Worm (Caenorhabditis elegans) whole organism, late embryonic: ENCODE data around the gene idpa-3.

Source experiments
- C08G9.2 ChIP-seq: sonication (generic microtip); optimal IDR thresholded peaks from 2 replicates; lab custom pipeline; 2016; ENCODE audit warnings: mild to moderate bottlenecking, missing genetic modification characterization, moderate library complexity, missing compliant biosample characterization
- C38D4.7 ChIP-seq: fragments of 200-800 bp; sonication (Bioruptor generic); optimal IDR thresholded peaks from 2 replicates; lab custom pipeline; 2018; ENCODE audit warnings: mild to moderate bottlenecking, missing genetic modification characterization, moderate library complexity, missing compliant biosample characterization
- F13H6.1 ChIP-seq: sonication (generic microtip); optimal IDR thresholded peaks from 2 replicates; lab custom pipeline; 2016; ENCODE audit warnings: missing genetic modification characterization, missing compliant biosample characterization
- K02D7.2 ChIP-seq: sonication (generic microtip); optimal IDR thresholded peaks from 2 replicates; lab custom pipeline; 2017; ENCODE audit warnings: mild to moderate bottlenecking, missing genetic modification characterization, missing compliant biosample characterization
- Y22D7AL.16 ChIP-seq: sonication (generic microtip); optimal IDR thresholded peaks from 2 replicates; lab custom pipeline; 2016; ENCODE audit warnings: missing genetic modification characterization, missing compliant biosample characterization
- ahr-1 ChIP-seq: sonication (generic microtip); optimal IDR thresholded peaks from 2 replicates; lab custom pipeline; 2016; ENCODE audit warnings: missing genetic modification characterization, missing compliant biosample characterization
- ama-1 ChIP-seq: fragments of 150-350 bp; optimal IDR thresholded peaks from 2 replicates; lab custom pipeline; 2014
- ceh-19 ChIP-seq: fragments of 200-800 bp; sonication (Bioruptor generic); optimal IDR thresholded peaks from 2 replicates; lab custom pipeline; 2018; ENCODE audit warnings: mild to moderate bottlenecking, missing genetic modification characterization, missing compliant biosample characterization
- ceh-31 ChIP-seq: sonication (generic microtip); optimal IDR thresholded peaks from 2 replicates; lab custom pipeline; 2016; ENCODE audit warnings: missing genetic modification characterization, missing compliant biosample characterization
- ceh-34 ChIP-seq: sonication (generic microtip); optimal IDR thresholded peaks from 2 replicates; lab custom pipeline; 2016; ENCODE audit warnings: mild to moderate bottlenecking, missing genetic modification characterization, missing compliant biosample characterization
- ceh-45 ChIP-seq: fragments of 200-800 bp; sonication (Bioruptor generic); IDR thresholded peaks from 2 replicates; pipeline ENCODE4 v1.3.6; 2022; ENCODE audit warnings: missing genetic modification reagents, missing genetic modification characterization, missing compliant biosample characterization
- ceh-48 ChIP-seq: sonication (generic microtip); optimal IDR thresholded peaks from 2 replicates; lab custom pipeline; 2016; ENCODE audit warnings: missing genetic modification characterization, inconsistent platforms, missing compliant biosample characterization
- ceh-9 ChIP-seq: sonication (generic microtip); optimal IDR thresholded peaks from 2 replicates; lab custom pipeline; 2016; ENCODE audit warnings: mild to moderate bottlenecking, missing genetic modification characterization, inconsistent platforms, missing compliant biosample characterization
- che-1 ChIP-seq: sonication (generic microtip); optimal IDR thresholded peaks from 2 replicates; lab custom pipeline; 2016; ENCODE audit warnings: mild to moderate bottlenecking, missing genetic modification characterization, missing compliant biosample characterization
- dve-1 ChIP-seq: sonication (generic microtip); optimal IDR thresholded peaks from 2 replicates; lab custom pipeline; 2017; ENCODE audit warnings: antibody characterized with exemption, mild to moderate bottlenecking, missing genetic modification characterization, missing compliant biosample characterization
- elt-2 ChIP-seq: sonication (generic microtip); optimal IDR thresholded peaks from 2 replicates; lab custom pipeline; 2016; ENCODE audit warnings: missing genetic modification reagents, missing genetic modification characterization, missing compliant biosample characterization
- eyg-1 ChIP-seq: sonication (generic microtip); optimal IDR thresholded peaks from 2 replicates; lab custom pipeline; 2016; ENCODE audit warnings: missing genotype, missing genetic modification characterization, missing compliant biosample characterization
- fax-1 ChIP-seq: sonication (generic microtip); optimal IDR thresholded peaks from 2 replicates; lab custom pipeline; 2016; ENCODE audit warnings: missing genotype, missing genetic modification characterization, missing compliant biosample characterization
- gmeb-2 ChIP-seq: sonication (generic microtip); optimal IDR thresholded peaks from 2 replicates; lab custom pipeline; 2016; ENCODE audit warnings: missing genetic modification characterization, inconsistent platforms, missing compliant biosample characterization
- hlh-15 ChIP-seq: sonication (generic microtip); optimal IDR thresholded peaks from 2 replicates; lab custom pipeline; 2016; ENCODE audit warnings: missing genetic modification characterization, missing compliant biosample characterization
- hlh-30 ChIP-seq: sonication (generic microtip); optimal IDR thresholded peaks from 2 replicates; lab custom pipeline; 2017; ENCODE audit warnings: antibody characterized with exemption, missing genetic modification characterization, missing compliant biosample characterization; ENCODE audit not compliant: insufficient read depth
- hlh-6 ChIP-seq: sonication (generic microtip); optimal IDR thresholded peaks from 2 replicates; lab custom pipeline; 2016; ENCODE audit warnings: missing genotype, missing genetic modification characterization, missing compliant biosample characterization
- hlh-8 ChIP-seq: sonication (generic microtip); optimal IDR thresholded peaks from 2 replicates; lab custom pipeline; 2016; ENCODE audit warnings: missing genotype, missing genetic modification characterization, missing compliant biosample characterization
- lim-6 ChIP-seq: sonication (generic microtip); optimal IDR thresholded peaks from 2 replicates; lab custom pipeline; 2016; ENCODE audit warnings: missing genetic modification characterization, missing compliant biosample characterization
- madf-2 ChIP-seq: sonication (generic microtip); optimal IDR thresholded peaks from 2 replicates; lab custom pipeline; 2017; ENCODE audit warnings: missing genetic modification characterization, missing compliant biosample characterization
- nhr-11 ChIP-seq: fragments of 150-350 bp; optimal IDR thresholded peaks from 2 replicates; lab custom pipeline; 2014; ENCODE audit warnings: missing biosample characterization, missing genetic modification characterization
- nhr-232 ChIP-seq: sonication (generic microtip); optimal IDR thresholded peaks from 2 replicates; lab custom pipeline; 2016; ENCODE audit warnings: missing genetic modification characterization, missing compliant biosample characterization
- odd-2 ChIP-seq: sonication (generic microtip); optimal IDR thresholded peaks from 2 replicates; lab custom pipeline; 2017; ENCODE audit warnings: antibody characterized with exemption, mild to moderate bottlenecking, missing genetic modification characterization, missing compliant biosample characterization
- pag-3 ChIP-seq: sonication (generic microtip); optimal IDR thresholded peaks from 2 replicates; lab custom pipeline; 2016; ENCODE audit warnings: missing compliant biosample characterization, missing genetic modification characterization, borderline replicate concordance
- pax-1 ChIP-seq: fragments of 150-350 bp; optimal IDR thresholded peaks from 2 replicates; lab custom pipeline; 2014; ENCODE audit warnings: missing biosample characterization, missing genetic modification characterization
- pha-2 ChIP-seq: sonication (generic microtip); optimal IDR thresholded peaks from 2 replicates; lab custom pipeline; 2017; ENCODE audit warnings: mild to moderate bottlenecking, missing genetic modification characterization, missing compliant biosample characterization
- pha-4 ChIP-seq: fragments of 150-350 bp; optimal IDR thresholded peaks from 2 replicates; lab custom pipeline; 2018; ENCODE audit warnings: missing biosample characterization, missing genetic modification reagents, missing genetic modification characterization
- pqm-1 ChIP-seq: sonication (generic microtip); optimal IDR thresholded peaks from 2 replicates; lab custom pipeline; 2016; ENCODE audit warnings: missing genetic modification characterization, missing compliant biosample characterization
- ref-2 ChIP-seq: sonication (generic microtip); optimal IDR thresholded peaks from 2 replicates; lab custom pipeline; 2016; ENCODE audit warnings: missing genetic modification characterization, missing compliant biosample characterization
- rnt-1 ChIP-seq: sonication (generic microtip); optimal IDR thresholded peaks from 2 replicates; lab custom pipeline; 2016; ENCODE audit warnings: missing genetic modification characterization, missing compliant biosample characterization
- sdc-2 ChIP-seq: sonication (generic microtip); optimal IDR thresholded peaks from 2 replicates; lab custom pipeline; 2016; ENCODE audit warnings: missing genotype, missing genetic modification characterization, missing compliant biosample characterization
- sox-4 ChIP-seq: sonication (generic microtip); optimal IDR thresholded peaks from 2 replicates; lab custom pipeline; 2017; ENCODE audit warnings: mild to moderate bottlenecking, missing genetic modification characterization, inconsistent platforms, missing compliant biosample characterization
- syd-9 ChIP-seq: sonication (generic microtip); optimal IDR thresholded peaks from 2 replicates; lab custom pipeline; 2016; ENCODE audit warnings: mild to moderate bottlenecking, missing genetic modification characterization, moderate library complexity, missing compliant biosample characterization
- tbx-2 ChIP-seq: sonication (generic microtip); optimal IDR thresholded peaks from 2 replicates; lab custom pipeline; 2016; ENCODE audit warnings: missing genetic modification characterization, missing compliant biosample characterization
- tbx-7 ChIP-seq: sonication (generic microtip); optimal IDR thresholded peaks from 2 replicates; lab custom pipeline; 2016; ENCODE audit warnings: missing genotype, missing genetic modification characterization, missing compliant biosample characterization
- ttx-3 ChIP-seq: sonication (generic microtip); optimal IDR thresholded peaks from 2 replicates; lab custom pipeline; 2016; ENCODE audit warnings: missing genetic modification reagents, missing genetic modification characterization, missing compliant biosample characterization
- unc-42 ChIP-seq: sonication (generic microtip); optimal IDR thresholded peaks from 2 replicates; lab custom pipeline; 2016; ENCODE audit warnings: missing genotype, missing genetic modification characterization, missing compliant biosample characterization
- unc-55 ChIP-seq: sonication (generic microtip); optimal IDR thresholded peaks from 2 replicates; lab custom pipeline; 2017; ENCODE audit warnings: missing biosample characterization, missing genetic modification reagents, missing genetic modification characterization
- unc-86 ChIP-seq: sonication (generic microtip); optimal IDR thresholded peaks from 2 replicates; lab custom pipeline; 2016; ENCODE audit warnings: missing genetic modification characterization, missing compliant biosample characterization

Gene idpa-3

DNA sequence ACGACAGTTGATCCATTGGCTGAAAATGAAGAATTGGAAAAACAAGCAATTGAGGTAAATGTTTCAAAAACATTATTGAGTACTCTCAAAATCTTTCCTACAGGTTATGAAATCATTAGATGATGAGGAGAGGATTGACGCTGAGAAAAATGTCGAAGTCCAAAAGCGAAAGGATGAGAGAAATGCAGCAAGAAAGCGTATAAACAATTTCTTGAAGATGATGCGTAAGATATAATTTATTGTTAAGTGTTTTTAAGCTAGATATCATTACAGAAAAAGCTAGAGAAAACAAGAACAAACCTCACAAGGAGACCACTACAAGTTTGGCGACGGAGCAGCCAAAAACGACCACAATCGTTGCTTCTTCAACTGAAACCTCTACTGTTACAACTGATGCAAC is 16.6 kb upstream of the idpa-3 start:
- TF ChIP-seq unc-55 (GFP tag; lab: Kevin White, UChicago) = no peak
- TF ChIP-seq ahr-1 (tag; lab: Kevin White, UChicago) = no peak
- TF ChIP-seq hlh-8 (tag; lab: Kevin White, UChicago) = no peak
- TF ChIP-seq ama-1 (lab: Kevin White, UChicago) = no peak
- no peak for TF ChIP-seq elt-2 (tag; lab: Kevin White, UChicago)
- TF ChIP-seq ceh-31 (tag; lab: Kevin White, UChicago) = no peak
- TF ChIP-seq ceh-34 (tag; lab: Kevin White, UChicago) = no peak
- no peak for TF ChIP-seq K02D7.2 (tag; lab: Kevin White, UChicago)
- TF ChIP-seq unc-42 (tag; lab: Kevin White, UChicago) = no peak
- no peak for TF ChIP-seq hlh-6 (tag; lab: Kevin White, UChicago)
- no peak for TF ChIP-seq F13H6.1 (tag; lab: Kevin White, UChicago)
- TF ChIP-seq pax-1 (tag; lab: Kevin White, UChicago) = no peak
- TF ChIP-seq sox-4 = no peak

ce11 chrX:10321401-10321800 is 14.8 kb upstream of the idpa-3 start:
- TF ChIP-seq rnt-1 (tag; lab: Kevin White, UChicago) (no peak), sox-4 (no peak)

- TF ChIP-seq nhr-11 (no peak), sox-4 (no peak), dve-1 (no peak), gmeb-2 (no peak), ceh-45 (GFP tag; lab: Robert Waterston, UW) (no peak), hlh-15 (no peak), che-1 (tag; lab: Kevin White, UChicago) (no peak), sdc-2 (tag; lab: Kevin White, UChicago) (no peak), Y22D7AL.16 (tag; lab: Kevin White, UChicago) (no peak), pax-1 (tag; lab: Kevin White, UChicago) (no peak), pag-3 (tag; lab: Kevin White, UChicago) (no peak), ref-2 (tag; lab: Kevin White, UChicago) (no peak), ceh-9 (no peak), ceh-48 (tag; lab: Kevin White, UChicago) (no peak), nhr-232 (tag; lab: Kevin White, UChicago) (no peak), ttx-3 (no peak), rnt-1 (tag; lab: Kevin White, UChicago) (no peak), madf-2 (no peak)
- TF ChIP-seq, all 69 proteins: peak for 0
Measured at ce11 chrX:10327323-10328022, 8.8 kb upstream of the idpa-3 start, which contains the start of gene acl-5. Gene acl-5, minus strand, starts transcription at chrX:10327456.

- no peak for TF ChIP-seq ceh-9
- peak; percentile 24 for TF ChIP-seq rnt-1 (tag; lab: Kevin White, UChicago)
- TF ChIP-seq hlh-15 = no peak
- no peak for TF ChIP-seq elt-2 (tag; lab: Kevin White, UChicago)
- TF ChIP-seq ceh-31 (tag; lab: Kevin White, UChicago) = peak; percentile 41
- no peak for TF ChIP-seq ama-1 (lab: Kevin White, UChicago)
- TF ChIP-seq ttx-3 = no peak
- TF ChIP-seq C08G9.2 (tag; lab: Kevin White, UChicago) = no peak
- TF ChIP-seq hlh-8 (tag; lab: Kevin White, UChicago) = no peak
- no peak for TF ChIP-seq pha-4
- TF ChIP-seq pha-2 (tag; lab: Kevin White, UChicago) = no peak
- no peak for TF ChIP-seq unc-86 (tag; lab: Kevin White, UChicago)
- no peak for TF ChIP-seq eyg-1 (tag; lab: Kevin White, UChicago)
- no peak for TF ChIP-seq odd-2 (tag; lab: Kevin White, UChicago)
- TF ChIP-seq unc-42 (tag; lab: Kevin White, UChicago) = peak; percentile 39
- no peak for TF ChIP-seq lim-6 (tag; lab: Kevin White, UChicago)
- TF ChIP-seq ceh-45 (GFP tag; lab: Robert Waterston, UW) = no peak
- TF ChIP-seq hlh-30 = no peak
- no peak for TF ChIP-seq C38D4.7 (GFP tag; lab: Kevin White, UChicago)
- TF ChIP-seq ceh-19 (GFP tag; lab: Kevin White, UChicago) = no peak
- TF ChIP-seq hlh-6 (tag; lab: Kevin White, UChicago) = no peak
- TF ChIP-seq syd-9 = peak; percentile 10
- no peak for TF ChIP-seq pqm-1 (tag; lab: Kevin White, UChicago)
- TF ChIP-seq unc-55 (GFP tag; lab: Kevin White, UChicago) = peak; percentile 25
- peak; percentile 0 for TF ChIP-seq ceh-34 (tag; lab: Kevin White, UChicago)
- no peak for TF ChIP-seq sox-4
- peak; percentile 20 for TF ChIP-seq tbx-2 (tag; lab: Kevin White, UChicago)
- TF ChIP-seq nhr-232 (tag; lab: Kevin White, UChicago) = no peak
- TF ChIP-seq fax-1 = no peak
- TF ChIP-seq Y22D7AL.16 (tag; lab: Kevin White, UChicago) = no peak
- TF ChIP-seq tbx-7 (tag; lab: Kevin White, UChicago) = no peak
Measured at ce11 chrX:10332035-10332614, 4.1 kb upstream of the idpa-3 start.
